Fruit fly (Drosophila melanogaster) whole organism, embryonic: Measurements from ENCODE around the gene CG33346.

Source experiments
- CG10543 ChIP-seq: fragments of 200-800 bp; sonication (Bioruptor generic); optimal IDR thresholded peaks from 3 replicates; lab custom pipeline; 2017; ENCODE audit warnings: missing biosample characterization, mild to moderate bottlenecking, missing genetic modification characterization, moderate library complexity
- CG12104 ChIP-seq: fragments of 200-800 bp; sonication (Bioruptor generic); optimal IDR thresholded peaks from 3 replicates; lab custom pipeline; 2016; ENCODE audit warnings: missing biosample characterization, missing genetic modification characterization
- CG34224 ChIP-seq: fragments of 200-800 bp; sonication (Bioruptor generic); IDR thresholded peaks from 3 replicates; pipeline ENCODE4 v1.3.6; 2022; ENCODE audit warnings: missing biosample characterization, missing genetic modification characterization; ENCODE audit not compliant: partially characterized antibody
- CG9727 ChIP-seq: fragments of 200-800 bp; sonication (Bioruptor generic); optimal IDR thresholded peaks from 3 replicates; lab custom pipeline; 2017; ENCODE audit warnings: missing biosample characterization, mild to moderate bottlenecking, missing genetic modification characterization
- D19A ChIP-seq: fragments of 200-800 bp; optimal IDR thresholded peaks from 3 replicates; lab custom pipeline; 2019; ENCODE audit warnings: missing biosample characterization, mild to moderate bottlenecking, missing genetic modification characterization, moderate library complexity
- Ets97D ChIP-seq: fragments of 200-800 bp; sonication (Bioruptor generic); optimal IDR thresholded peaks from 3 replicates; lab custom pipeline; 2016; ENCODE audit warnings: missing biosample characterization, missing genetic modification characterization
- Xbp1 ChIP-seq: fragments of 200-800 bp; sonication (Bioruptor generic); optimal IDR thresholded peaks from 3 replicates; lab custom pipeline; 2016; ENCODE audit warnings: missing biosample characterization, mild to moderate bottlenecking, missing genetic modification characterization
- br ChIP-seq: fragments of >200 bp; optimal IDR thresholded peaks from 2 replicates; lab custom pipeline; 2017
- da ChIP-seq: fragments of 200-800 bp; sonication (Bioruptor generic); optimal IDR thresholded peaks from 2 replicates; lab custom pipeline; 2016; ENCODE audit warnings: missing biosample characterization, missing genetic modification characterization
- lmd ChIP-seq: fragments of 200-800 bp; sonication (Bioruptor generic); IDR thresholded peaks from 2 replicates; pipeline ENCODE4 v1.3.6; 2022; ENCODE audit warnings: missing biosample characterization, missing genetic modification characterization

dm6 chr3R:28629186-28629979 lies 39.6 kb upstream of the CG33346 start:
- TF ChIP-seq CG34224 (GFP tag; lab: Robert Waterston, UW), result no peak
- TF ChIP-seq D19A (tag; lab: Kevin White, UChicago), result peak; percentile 29
- no peak for TF ChIP-seq Ets97D
- no peak for TF ChIP-seq br (lab: Kevin White, UChicago)
- no peak for TF ChIP-seq CG10543 (GFP tag; lab: Kevin White, UChicago)
- no peak for TF ChIP-seq CG12104 (GFP tag; lab: Kevin White, UChicago)
- no peak for TF ChIP-seq da (GFP tag; lab: Kevin White, UChicago)
- TF ChIP-seq Xbp1 (GFP tag; lab: Kevin White, UChicago), result no peak
- TF ChIP-seq CG9727 (GFP tag; lab: Kevin White, UChicago), result no peak
- TF ChIP-seq lmd (GFP tag; lab: Robert Waterston, UW), result no peak
